Fruit fly (Drosophila melanogaster): Measurements from ENCODE around the gene ctp.

dm6 chrX:4686723-4687122 lies 877 bp upstream of the ctp start, which contains the start of gene Pp2C1:
- TF ChIP-seq CG5204 (GFP tag; optimal IDR thresholded peaks at IDR 0.05) = no peak
- no peak for TF ChIP-seq Crg-1 (GFP tag; optimal IDR thresholded peaks at IDR 0.05)

All from whole organism, adult.